Worm (Caenorhabditis elegans) whole organism, mixed stage, embryonic: Measurements from ENCODE around the gene rbm-25.

Experiments used
- M03D4.4 ChIP-seq: sonication (generic microtip); optimal IDR thresholded peaks from 2 replicates; lab custom pipeline; 2017; ENCODE audit warnings: mild to moderate bottlenecking, missing genetic modification characterization, missing compliant biosample characterization
- bed-3 ChIP-seq: fragments of 200-800 bp; sonication (Bioruptor generic); optimal IDR thresholded peaks from 3 replicates; lab custom pipeline; 2018; ENCODE audit warnings: mild to moderate bottlenecking, missing genetic modification characterization, moderate library complexity, missing compliant biosample characterization
- ceh-39 ChIP-seq: fragments of 150-350 bp; optimal IDR thresholded peaks from 2 replicates; lab custom pipeline; 2014; ENCODE audit warnings: missing biosample characterization, missing genetic modification characterization
- ceh-43 ChIP-seq: fragments of 200-800 bp; sonication (Bioruptor generic); optimal IDR thresholded peaks from 2 replicates; lab custom pipeline; 2018; ENCODE audit warnings: mild to moderate bottlenecking, missing genetic modification characterization, moderate library complexity, missing compliant biosample characterization
- ceh-83 ChIP-seq: fragments of 200-800 bp; sonication (Bioruptor generic); optimal IDR thresholded peaks from 2 replicates; lab custom pipeline; 2018; ENCODE audit warnings: mild to moderate bottlenecking, missing genetic modification characterization, missing compliant biosample characterization
- ces-1 ChIP-seq: fragments of 150-350 bp; optimal IDR thresholded peaks from 2 replicates; lab custom pipeline; 2014; ENCODE audit warnings: missing biosample characterization, missing genetic modification reagents, missing genetic modification characterization
- cnd-1 ChIP-seq: fragments of 200-800 bp; sonication (Bioruptor generic); optimal IDR thresholded peaks from 2 replicates; lab custom pipeline; 2018; ENCODE audit warnings: mild to moderate bottlenecking, missing genetic modification characterization, missing compliant biosample characterization
- drap-1 ChIP-seq: fragments of 200-800 bp; sonication (Bioruptor generic); optimal IDR thresholded peaks from 3 replicates; lab custom pipeline; 2018; ENCODE audit warnings: mild to moderate bottlenecking, missing genetic modification characterization, missing compliant biosample characterization
- elt-1 ChIP-seq: sonication (generic microtip); optimal IDR thresholded peaks from 2 replicates; lab custom pipeline; 2017; ENCODE audit warnings: missing genetic modification characterization, mild to moderate bottlenecking, missing compliant biosample characterization, antibody characterized with exemption, moderate library complexity, borderline replicate concordance; ENCODE audit not compliant: insufficient read depth
- elt-3 ChIP-seq: fragments of 150-350 bp; optimal IDR thresholded peaks from 2 replicates; lab custom pipeline; 2014; ENCODE audit warnings: missing biosample characterization, missing genetic modification characterization
- flh-1 ChIP-seq: fragments of 200-800 bp; sonication (Bioruptor generic); optimal IDR thresholded peaks from 2 replicates; lab custom pipeline; 2018; ENCODE audit warnings: mild to moderate bottlenecking, missing genetic modification characterization, moderate library complexity, missing compliant biosample characterization
- ham-2 ChIP-seq: fragments of 200-800 bp; sonication (Bioruptor generic); optimal IDR thresholded peaks from 2 replicates; lab custom pipeline; 2018; ENCODE audit warnings: mild to moderate bottlenecking, missing genetic modification characterization, missing compliant biosample characterization
- hlh-1 ChIP-seq: fragments of 150-350 bp; optimal IDR thresholded peaks from 2 replicates; lab custom pipeline; 2014; ENCODE audit warnings: missing biosample characterization, missing genetic modification reagents, missing genetic modification characterization
- lin-13 ChIP-seq: fragments of 150-350 bp; optimal IDR thresholded peaks from 2 replicates; lab custom pipeline; 2014; ENCODE audit warnings: missing biosample characterization, missing genetic modification characterization
- lin-32 ChIP-seq: fragments of 200-800 bp; sonication (Bioruptor generic); optimal IDR thresholded peaks from 2 replicates; lab custom pipeline; 2018; ENCODE audit warnings: mild to moderate bottlenecking, missing genetic modification characterization, missing compliant biosample characterization
- lsy-2 ChIP-seq: fragments of 150-350 bp; optimal IDR thresholded peaks from 2 replicates; lab custom pipeline; 2014; ENCODE audit warnings: missing biosample characterization, missing genetic modification characterization
- mab-5 ChIP-seq: fragments of 150-350 bp; optimal IDR thresholded peaks from 2 replicates; lab custom pipeline; 2014; ENCODE audit warnings: missing biosample characterization, missing genetic modification characterization
- mep-1 ChIP-seq: fragments of 150-350 bp; optimal IDR thresholded peaks from 2 replicates; lab custom pipeline; 2017; ENCODE audit warnings: missing biosample characterization, missing genetic modification reagents, missing genetic modification characterization, inconsistent platforms
- mls-2 ChIP-seq: sonication (generic microtip); optimal IDR thresholded peaks from 2 replicates; lab custom pipeline; 2016; ENCODE audit warnings: mild to moderate bottlenecking, missing genetic modification characterization, moderate library complexity, missing compliant biosample characterization
- nhr-2 ChIP-seq: fragments of 150-350 bp; optimal IDR thresholded peaks from 2 replicates; lab custom pipeline; 2014; ENCODE audit warnings: missing biosample characterization, missing genetic modification characterization
- nhr-28 ChIP-seq: fragments of 150-350 bp; optimal IDR thresholded peaks from 2 replicates; lab custom pipeline; 2014; ENCODE audit warnings: missing biosample characterization, missing genetic modification characterization
- nhr-76 ChIP-seq: sonication (generic microtip); optimal IDR thresholded peaks from 2 replicates; lab custom pipeline; 2017; ENCODE audit warnings: missing biosample characterization, missing genetic modification characterization
- pha-4 ChIP-seq: fragments of 150-350 bp; optimal IDR thresholded peaks from 2 replicates; lab custom pipeline; 2018; ENCODE audit warnings: missing biosample characterization, missing genetic modification reagents, missing genetic modification characterization
- snpc-4 ChIP-seq: fragments of 150-350 bp; optimal IDR thresholded peaks from 2 replicates; lab custom pipeline; 2014; ENCODE audit warnings: missing biosample characterization, missing genetic modification characterization
- sptf-1 ChIP-seq: sonication (generic microtip); optimal IDR thresholded peaks from 2 replicates; lab custom pipeline; 2017; ENCODE audit warnings: mild to moderate bottlenecking, missing genetic modification characterization, moderate library complexity, missing compliant biosample characterization
- tbx-8 ChIP-seq: fragments of 200-800 bp; sonication (Bioruptor generic); optimal IDR thresholded peaks from 2 replicates; lab custom pipeline; 2018; ENCODE audit warnings: mild to moderate bottlenecking, missing genetic modification characterization, moderate library complexity, missing compliant biosample characterization
- unc-120 ChIP-seq: sonication (generic microtip); optimal IDR thresholded peaks from 2 replicates; lab custom pipeline; 2017; ENCODE audit warnings: missing genetic modification characterization, missing compliant biosample characterization; ENCODE audit not compliant: poor library complexity, severe bottlenecking
- unc-39 ChIP-seq: fragments of 150-350 bp; optimal IDR thresholded peaks from 2 replicates; lab custom pipeline; 2014; ENCODE audit warnings: missing biosample characterization, missing genetic modification characterization
- unc-62 ChIP-seq: fragments of 150-350 bp; optimal IDR thresholded peaks from 2 replicates; lab custom pipeline; 2014; ENCODE audit warnings: missing biosample characterization, missing genetic modification reagents, missing genetic modification characterization
- zip-8 ChIP-seq: fragments of 150-350 bp; optimal IDR thresholded peaks from 2 replicates; lab custom pipeline; 2014; ENCODE audit warnings: missing biosample characterization, missing genetic modification characterization
- ztf-11 ChIP-seq: fragments of 150-350 bp; optimal IDR thresholded peaks from 2 replicates; lab custom pipeline; 2014; ENCODE audit warnings: missing biosample characterization, missing genetic modification characterization

rbm-25 gene

ce11 chrV:12455695-12456094, 42.3 kb upstream of the rbm-25 start:
- TF ChIP-seq snpc-4 = no peak

DNA sequence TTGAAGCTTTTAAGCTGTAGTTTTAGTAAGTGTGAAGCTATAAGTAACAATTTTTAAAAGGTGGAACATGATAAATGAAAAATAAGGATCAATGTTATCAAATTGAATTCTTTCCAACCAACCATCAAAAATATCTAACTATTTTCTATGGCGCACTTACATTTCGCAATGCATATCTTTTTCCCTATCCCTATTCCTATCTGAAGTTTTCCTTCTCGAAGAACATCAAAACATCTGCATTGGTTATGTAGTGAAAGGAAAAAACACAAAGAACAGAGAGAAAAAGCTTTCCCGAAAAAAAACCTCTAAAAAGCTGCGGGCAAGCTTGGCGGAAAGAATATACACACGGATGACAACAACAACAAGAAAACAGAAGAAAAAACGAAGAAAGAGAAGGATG, 37.4 kb upstream of the rbm-25 start:
- TF ChIP-seq unc-62 (no peak), nhr-76 (tag; lab: Kevin White, UChicago) (no peak), zip-8 (tag; lab: Kevin White, UChicago) (no peak), ceh-39 (tag; lab: Kevin White, UChicago) (no peak), elt-3 (no peak), unc-39 (tag; lab: Kevin White, UChicago) (no peak), bed-3 (no peak), ces-1 (no peak), ztf-11 (tag; lab: Kevin White, UChicago) (no peak), snpc-4 (no peak), lin-13 (no peak), tbx-8 (GFP tag; lab: Kevin White, UChicago) (no peak), ceh-43 (GFP tag; lab: Kevin White, UChicago) (no peak), mab-5 (no peak)

ce11 chrV:12462908-12463307, 35.1 kb upstream of the rbm-25 start, which contains the start of gene egl-10:
egl-10 (minus strand) TSS chrV:12463008.
- TF ChIP-seq zip-8 (tag; lab: Kevin White, UChicago) (no peak), mep-1 (tag; lab: Kevin White, UChicago) (no peak), ham-2 (GFP tag; lab: Kevin White, UChicago) (no peak), cnd-1 (tag; lab: Kevin White, UChicago) (peak; percentile 6), pha-4 (tag; lab: Kevin White, UChicago) (no peak), elt-1 (tag; lab: Kevin White, UChicago) (no peak), ceh-83 (GFP tag; lab: Kevin White, UChicago) (no peak)

- TF ChIP-seq unc-62 = peak; percentile 93
- TF ChIP-seq nhr-2 = no peak
- peak; percentile 26 for TF ChIP-seq sptf-1
- peak; percentile 83 for TF ChIP-seq ces-1
- peak; percentile 87 for TF ChIP-seq unc-120 (tag; lab: Kevin White, UChicago)
- no peak for TF ChIP-seq lin-32 (GFP tag; lab: Kevin White, UChicago)
- TF ChIP-seq lsy-2 (tag; lab: Kevin White, UChicago) = peak; percentile 20
- TF ChIP-seq M03D4.4 = peak; percentile 38
- TF ChIP-seq ceh-39 (tag; lab: Kevin White, UChicago) = no peak
- peak; percentile 61 for TF ChIP-seq ztf-11 (tag; lab: Kevin White, UChicago)
- no peak for TF ChIP-seq bed-3
- TF ChIP-seq mep-1 (tag; lab: Kevin White, UChicago) = peak; percentile 66
- peak; percentile 1 for TF ChIP-seq drap-1
- peak; percentile 18 for TF ChIP-seq unc-39 (tag; lab: Kevin White, UChicago)
- TF ChIP-seq mls-2 (tag; lab: Kevin White, UChicago) = peak; percentile 25
- no peak for TF ChIP-seq elt-1 (tag; lab: Kevin White, UChicago)
- peak; percentile 62 for TF ChIP-seq pha-4 (tag; lab: Kevin White, UChicago)
- peak; percentile 49 for TF ChIP-seq hlh-1 (tag; lab: Kevin White, UChicago)
These were observed 32.6 kb upstream of the rbm-25 start for ce11 chrV:12465399-12465798.

DNA sequence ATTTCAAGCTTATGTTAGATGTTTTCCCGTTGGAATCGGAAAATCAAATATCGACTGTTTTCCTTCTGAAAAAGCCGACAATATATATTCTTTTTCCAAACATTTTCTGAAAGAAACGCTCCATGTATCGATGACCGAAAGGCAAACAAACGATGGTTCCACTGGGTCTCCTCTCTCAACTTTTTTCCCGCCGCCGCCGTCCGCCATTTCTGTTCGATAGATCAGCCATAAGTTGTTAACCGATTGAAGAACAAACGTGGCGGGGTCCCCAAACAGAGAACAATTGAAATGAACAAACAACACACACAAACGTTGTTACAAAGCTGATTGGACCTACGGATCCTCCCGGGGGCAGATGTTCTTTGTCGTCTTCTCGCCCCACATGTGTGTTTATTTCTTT, 31.4 kb upstream of the rbm-25 start:
- TF ChIP-seq mep-1 (tag; lab: Kevin White, UChicago) (no peak), mls-2 (tag; lab: Kevin White, UChicago) (no peak), drap-1 (no peak), ham-2 (GFP tag; lab: Kevin White, UChicago) (no peak), nhr-76 (tag; lab: Kevin White, UChicago) (no peak), hlh-1 (tag; lab: Kevin White, UChicago) (no peak), lin-13 (no peak), nhr-28 (tag; lab: Kevin White, UChicago) (no peak), unc-120 (tag; lab: Kevin White, UChicago) (no peak), unc-39 (tag; lab: Kevin White, UChicago) (no peak), ceh-43 (GFP tag; lab: Kevin White, UChicago) (no peak), flh-1 (GFP tag; lab: Kevin White, UChicago) (no peak), mab-5 (no peak), M03D4.4 (no peak)
